Fruit fly (Drosophila melanogaster) whole organism, prepupa: Measurements from ENCODE around the gene CG43245.

Experiments used
- dac ChIP-seq: fragments of 200-800 bp; sonication (Bioruptor generic); optimal IDR thresholded peaks from 2 replicates; lab custom pipeline; 2017; ENCODE audit warnings: missing biosample characterization, mild to moderate bottlenecking, missing genetic modification characterization
- esn ChIP-seq: fragments of 200-800 bp; sonication (Bioruptor generic); optimal IDR thresholded peaks from 2 replicates; lab custom pipeline; 2016; ENCODE audit warnings: missing biosample characterization, mild to moderate bottlenecking, missing genetic modification characterization, moderate library complexity

DNA sequence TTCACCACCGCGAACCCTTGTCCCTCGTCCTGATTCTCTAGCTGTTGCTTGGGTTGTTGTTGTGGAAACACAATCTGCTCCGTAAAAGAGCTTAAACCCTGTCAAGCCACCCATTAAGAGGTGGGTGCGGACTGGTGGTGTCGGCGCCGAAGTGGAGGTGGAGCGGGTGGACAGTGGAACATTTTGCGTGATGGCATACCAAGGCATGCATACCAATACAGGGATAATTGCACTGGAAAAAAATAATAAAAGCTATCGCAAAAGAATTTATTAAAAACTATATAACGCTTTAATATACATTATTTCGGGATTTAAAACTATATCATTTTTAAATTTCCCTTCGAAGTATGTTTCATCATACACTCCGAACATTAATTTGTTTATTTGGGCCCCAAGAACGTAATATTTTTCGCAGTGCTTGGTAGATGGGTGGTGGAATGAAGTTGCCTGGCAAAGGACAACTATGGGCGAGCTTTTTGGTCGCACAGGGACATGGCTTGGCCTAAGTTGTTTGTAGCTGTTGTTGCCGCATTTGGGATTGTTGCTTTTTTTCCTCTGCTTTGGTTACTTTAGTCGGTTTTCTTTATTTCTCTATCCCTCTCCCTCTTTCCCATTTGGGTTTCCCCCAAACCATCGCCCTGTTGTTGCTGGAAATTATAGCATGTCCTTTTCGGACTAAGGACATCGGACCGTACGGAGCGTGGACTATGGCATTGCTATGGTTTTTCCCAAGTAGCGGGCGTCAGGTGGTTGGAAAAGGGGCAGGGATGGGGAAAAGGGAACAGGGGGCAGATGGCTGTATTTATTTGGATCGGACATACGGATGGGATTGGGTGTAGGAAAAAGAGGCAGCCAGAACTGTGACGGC lies 50.9 kb downstream of the CG43245 start:
- TF ChIP-seq dac (GFP tag; lab: Kevin White, UChicago), result no peak
- TF ChIP-seq esn (GFP tag; lab: Kevin White, UChicago), result peak; percentile 22
